Fruit fly (Drosophila melanogaster) whole organism, embryonic: Measurements from ENCODE around the gene Acat2.
A peak's percentile ranks its signal among the peaks of the same experiment; 100 is the strongest.

Source experiments
- Ada2b ChIP-seq: fragments of 200-800 bp; sonication (Bioruptor generic); IDR thresholded peaks from 2 replicates; pipeline ENCODE4 v1.3.6; 2022; ENCODE audit warnings: missing biosample characterization, missing genetic modification characterization
- BtbVII ChIP-seq: fragments of 200-800 bp; sonication (Bioruptor generic); optimal IDR thresholded peaks from 3 replicates; lab custom pipeline; 2017; ENCODE audit warnings: missing biosample characterization, mild to moderate bottlenecking, missing genetic modification characterization
- CG11247 ChIP-seq: fragments of 200-800 bp; sonication (Bioruptor generic); IDR thresholded peaks from 2 replicates; pipeline ENCODE4 v1.3.6; 2022; ENCODE audit warnings: missing biosample characterization, missing genetic modification characterization
- CG11723 ChIP-seq: fragments of 200-800 bp; sonication (Bioruptor generic); optimal IDR thresholded peaks from 2 replicates; lab custom pipeline; 2017; ENCODE audit warnings: missing biosample characterization, mild to moderate bottlenecking, missing genetic modification characterization
- CG12769 ChIP-seq: fragments of 200-800 bp; sonication (Bioruptor generic); optimal IDR thresholded peaks from 2 replicates; lab custom pipeline; 2019; ENCODE audit warnings: missing biosample characterization, mild to moderate bottlenecking, missing genetic modification characterization, moderate library complexity
- CG13123 ChIP-seq: fragments of 200-800 bp; sonication (Bioruptor generic); optimal IDR thresholded peaks from 2 replicates; lab custom pipeline; 2016; ENCODE audit warnings: missing biosample characterization, missing genetic modification characterization
- CG13894 ChIP-seq: fragments of 200-800 bp; sonication (Bioruptor generic); optimal IDR thresholded peaks from 3 replicates; lab custom pipeline; 2018; ENCODE audit warnings: missing biosample characterization, mild to moderate bottlenecking, missing genetic modification characterization, moderate library complexity
- CG1647 ChIP-seq: fragments of 200-800 bp; sonication (Bioruptor generic); optimal IDR thresholded peaks from 3 replicates; lab custom pipeline; 2016; ENCODE audit warnings: missing biosample characterization, missing genetic modification characterization
- CG2202 ChIP-seq: fragments of 200-800 bp; sonication (Bioruptor generic); optimal IDR thresholded peaks from 2 replicates; lab custom pipeline; 2018; ENCODE audit warnings: missing biosample characterization, mild to moderate bottlenecking, missing genetic modification characterization
- CG3163 ChIP-seq: fragments of 200-800 bp; sonication (Bioruptor generic); optimal IDR thresholded peaks from 3 replicates; lab custom pipeline; 2016; ENCODE audit warnings: missing biosample characterization, missing genetic modification characterization
- CG3838 ChIP-seq: fragments of 200-800 bp; sonication (Bioruptor generic); optimal IDR thresholded peaks from 3 replicates; lab custom pipeline; 2016; ENCODE audit warnings: missing biosample characterization, missing genetic modification characterization
- CG42726 ChIP-seq: fragments of 200-800 bp; sonication (Bioruptor generic); IDR thresholded peaks from 2 replicates; pipeline ENCODE4 v1.3.6; 2022; ENCODE audit warnings: missing biosample characterization, missing genetic modification characterization; ENCODE audit not compliant: partially characterized antibody
- CG4617 ChIP-seq: fragments of 200-800 bp; sonication (Bioruptor generic); optimal IDR thresholded peaks from 3 replicates; lab custom pipeline; 2016; ENCODE audit warnings: missing biosample characterization, missing genetic modification characterization, borderline replicate concordance
- CG4707 ChIP-seq: fragments of 200-800 bp; sonication (Bioruptor generic); optimal IDR thresholded peaks from 2 replicates; lab custom pipeline; 2018; ENCODE audit warnings: missing biosample characterization, mild to moderate bottlenecking, missing genetic modification characterization, moderate library complexity
- CG4730 ChIP-seq: fragments of 200-800 bp; sonication (Bioruptor generic); IDR thresholded peaks from 2 replicates; pipeline ENCODE4 v1.3.6; 2022; ENCODE audit warnings: missing biosample characterization, missing genetic modification characterization
- CG6654 ChIP-seq: fragments of 200-800 bp; sonication (Bioruptor generic); optimal IDR thresholded peaks from 2 replicates; lab custom pipeline; 2017; ENCODE audit warnings: missing biosample characterization, mild to moderate bottlenecking, missing genetic modification characterization
- CG8089 ChIP-seq: fragments of 200-800 bp; sonication (Bioruptor generic); optimal IDR thresholded peaks from 3 replicates; lab custom pipeline; 2016; ENCODE audit warnings: missing biosample characterization, missing genetic modification characterization
- CG8765 ChIP-seq: fragments of 200-800 bp; sonication (Bioruptor generic); IDR thresholded peaks from 2 replicates; pipeline ENCODE4 v1.3.6; 2022; ENCODE audit warnings: missing biosample characterization, missing genetic modification characterization
- CG9215 ChIP-seq: fragments of 200-800 bp; sonication (Bioruptor generic); IDR thresholded peaks from 2 replicates; pipeline ENCODE4 v1.3.6; 2022; ENCODE audit warnings: missing biosample characterization, missing genetic modification characterization
- CG9797 ChIP-seq: fragments of 200-800 bp; sonication (Bioruptor generic); optimal IDR thresholded peaks from 3 replicates; lab custom pipeline; 2018; ENCODE audit warnings: missing biosample characterization, mild to moderate bottlenecking, missing genetic modification characterization
- CG9817 ChIP-seq: fragments of 200-800 bp; sonication (Bioruptor generic); optimal IDR thresholded peaks from 2 replicates; lab custom pipeline; 2018; ENCODE audit warnings: missing biosample characterization, mild to moderate bottlenecking, missing genetic modification characterization, moderate library complexity
- Deaf1 ChIP-seq: fragments of 200-800 bp; optimal IDR thresholded peaks from 3 replicates; lab custom pipeline; 2019; ENCODE audit warnings: missing biosample characterization, mild to moderate bottlenecking, missing genetic modification characterization, moderate library complexity
- GATAe ChIP-seq: fragments of 200-800 bp; sonication (Bioruptor generic); conservative IDR thresholded peaks from 2 replicates; pipeline ENCODE4 v1.3.6; 2022; ENCODE audit warnings: missing biosample characterization, missing genetic modification characterization
- HLH4C ChIP-seq: fragments of 200-800 bp; sonication (Bioruptor generic); IDR thresholded peaks from 3 replicates; pipeline ENCODE4 v1.3.6; 2022; ENCODE audit warnings: missing biosample characterization, missing genetic modification characterization; ENCODE audit not compliant: partially characterized antibody
- HmgD ChIP-seq: fragments of 200-800 bp; sonication (Bioruptor generic); optimal IDR thresholded peaks from 3 replicates; lab custom pipeline; 2016; ENCODE audit warnings: missing biosample characterization, missing genetic modification characterization
- Max ChIP-seq: fragments of 200-800 bp; sonication (Bioruptor generic); optimal IDR thresholded peaks from 2 replicates; lab custom pipeline; 2016; ENCODE audit warnings: missing biosample characterization, mild to moderate bottlenecking, missing genetic modification characterization
- Med ChIP-seq: fragments of 200-800 bp; sonication (Bioruptor generic); peaks from one replicate; lab custom pipeline; 2016; ENCODE audit warnings: missing biosample characterization, missing genetic modification characterization, mild to moderate bottlenecking, inconsistent platforms, moderate library complexity
- Meics ChIP-seq: fragments of 200-800 bp; sonication (Bioruptor generic); optimal IDR thresholded peaks from 2 replicates; lab custom pipeline; 2017; ENCODE audit warnings: missing biosample characterization, mild to moderate bottlenecking, missing genetic modification characterization
- Neu2 ChIP-seq: fragments of 200-800 bp; sonication (Bioruptor generic); optimal IDR thresholded peaks from 3 replicates; lab custom pipeline; 2016; ENCODE audit warnings: missing biosample characterization, missing genetic modification characterization, borderline replicate concordance
- Xrp1 ChIP-seq: fragments of 200-800 bp; sonication (Bioruptor generic); IDR thresholded peaks from 2 replicates; pipeline ENCODE4 v1.3.6; 2022; ENCODE audit warnings: missing biosample characterization, missing genetic modification characterization
- aop ChIP-seq: fragments of 200-800 bp; sonication (Bioruptor generic); IDR thresholded peaks from 2 replicates; pipeline ENCODE4 v1.3.6; 2022; ENCODE audit warnings: missing biosample characterization, missing genetic modification characterization
- bbx ChIP-seq: fragments of 200-800 bp; sonication (Bioruptor generic); IDR thresholded peaks from 2 replicates; pipeline ENCODE4 v1.3.6; 2022; ENCODE audit warnings: missing biosample characterization, missing genetic modification characterization; ENCODE audit not compliant: partially characterized antibody
- br ChIP-seq: fragments of >200 bp; optimal IDR thresholded peaks from 2 replicates; lab custom pipeline; 2017
- caup ChIP-seq: fragments of 200-800 bp; sonication (Bioruptor generic); optimal IDR thresholded peaks from 3 replicates; lab custom pipeline; 2017; ENCODE audit warnings: missing biosample characterization, mild to moderate bottlenecking, missing genetic modification characterization, moderate library complexity; ENCODE audit not compliant: severe bottlenecking
- corto ChIP-seq: fragments of 200-800 bp; sonication (Bioruptor generic); optimal IDR thresholded peaks from 2 replicates; lab custom pipeline; 2016; ENCODE audit warnings: missing biosample characterization, mild to moderate bottlenecking, missing genetic modification characterization, moderate library complexity
- disco-r ChIP-seq: fragments of 200-800 bp; sonication (Bioruptor generic); optimal IDR thresholded peaks from 2 replicates; lab custom pipeline; 2016; ENCODE audit warnings: missing biosample characterization, missing genetic modification characterization
- emc ChIP-seq: fragments of 200-800 bp; sonication (Bioruptor generic); optimal IDR thresholded peaks from 2 replicates; lab custom pipeline; 2016; ENCODE audit warnings: missing biosample characterization, missing genetic modification characterization
- fd64A ChIP-seq: fragments of 200-800 bp; sonication (Bioruptor generic); optimal IDR thresholded peaks from 3 replicates; lab custom pipeline; 2018; ENCODE audit warnings: missing biosample characterization, mild to moderate bottlenecking, missing genetic modification characterization
- fd96Cb ChIP-seq: fragments of 200-800 bp; sonication (Bioruptor generic); optimal IDR thresholded peaks from 2 replicates; lab custom pipeline; 2018; ENCODE audit warnings: missing biosample characterization, mild to moderate bottlenecking, missing genetic modification characterization, moderate library complexity
- gfzf ChIP-seq: fragments of 200-800 bp; sonication (Bioruptor generic); optimal IDR thresholded peaks from 2 replicates; lab custom pipeline; 2016; ENCODE audit warnings: missing biosample characterization, mild to moderate bottlenecking, missing genetic modification characterization, moderate library complexity
- ham ChIP-seq: fragments of 200-800 bp; sonication (Bioruptor generic); IDR thresholded peaks from 2 replicates; pipeline ENCODE4 v1.3.6; 2022; ENCODE audit warnings: missing biosample characterization, missing genetic modification characterization
- pfk ChIP-seq: fragments of 200-800 bp; sonication (Bioruptor generic); optimal IDR thresholded peaks from 2 replicates; lab custom pipeline; 2018; ENCODE audit warnings: missing biosample characterization, mild to moderate bottlenecking, missing genetic modification characterization, moderate library complexity
- pzg ChIP-seq: fragments of 200-800 bp; sonication (Bioruptor generic); optimal IDR thresholded peaks from 3 replicates; lab custom pipeline; 2018; ENCODE audit warnings: missing biosample characterization, mild to moderate bottlenecking, missing genetic modification characterization, moderate library complexity
- row ChIP-seq: fragments of 200-800 bp; sonication (Bioruptor generic); IDR thresholded peaks from 3 replicates; pipeline ENCODE4 v1.3.6; 2022; ENCODE audit warnings: missing biosample characterization, missing genetic modification characterization
- sc ChIP-seq, 3 experiments: fragments of >200 bp in 2 of 3; fragments of 200-800 bp in 1 of 3; sonication (Bioruptor generic) in 1 of 3; optimal IDR thresholded peaks; 2 replicates in 2 of 3; 3 replicates in 1 of 3; lab custom pipeline; 2017; ENCODE audit warnings: mild to moderate bottlenecking in 1 of 3, missing biosample characterization in 1 of 3, missing genetic modification characterization in 1 of 3, missing genetic modification reagents in 1 of 3
- so ChIP-seq: fragments of 200-800 bp; sonication (Bioruptor generic); IDR thresholded peaks from 3 replicates; pipeline ENCODE4 v1.3.6; 2022; ENCODE audit warnings: missing biosample characterization, missing genetic modification characterization
- sqz ChIP-seq: fragments of 200-800 bp; sonication (Bioruptor generic); optimal IDR thresholded peaks from 3 replicates; lab custom pipeline; 2018; ENCODE audit warnings: missing biosample characterization, mild to moderate bottlenecking, missing genetic modification characterization
- twi ChIP-seq: fragments of 200-800 bp; optimal IDR thresholded peaks from 2 replicates; lab custom pipeline; 2019; ENCODE audit warnings: missing biosample characterization, mild to moderate bottlenecking, missing genetic modification characterization, moderate library complexity
- vfl ChIP-seq: fragments of 200-800 bp; sonication (Bioruptor generic); optimal IDR thresholded peaks from 2 replicates; lab custom pipeline; 2016; ENCODE audit warnings: missing biosample characterization, missing genetic modification characterization
- wor ChIP-seq: fragments of 200-800 bp; sonication (Bioruptor generic); IDR thresholded peaks from 2 replicates; pipeline ENCODE4 v1.3.6; 2022; ENCODE audit warnings: missing biosample characterization, missing genetic modification characterization

The Acat2 gene

dm6 chr3L:1275767-1276166, 27.0 kb upstream of the Acat2 start, which contains the start of gene CG32333 (continued):
- TF ChIP-seq CG11723 (GFP tag; lab: Kevin White, UChicago) (no peak), CG4730 (GFP tag; lab: Robert Waterston, UW) (no peak), CG9215 (GFP tag; lab: Robert Waterston, UW) (no peak), so (GFP tag; lab: Robert Waterston, UW) (no peak), Max (GFP tag; lab: Kevin White, UChicago) (no peak), CG3163 (GFP tag; lab: Kevin White, UChicago) (peak; percentile 71), BtbVII (GFP tag; lab: Kevin White, UChicago) (no peak), CG1647 (GFP tag; lab: Kevin White, UChicago) (no peak), CG8089 (GFP tag; lab: Kevin White, UChicago) (no peak), gfzf (GFP tag; lab: Kevin White, UChicago) (no peak), CG42726 (GFP tag; lab: Robert Waterston, UW) (peak; percentile 45; the same call in 1 of the 2 replicates), twi (tag; lab: Kevin White, UChicago) (no peak), ham (GFP tag; lab: Robert Waterston, UW) (no peak), Med (GFP tag; lab: Kevin White, UChicago) (peak; percentile 67), Meics (GFP tag; lab: Kevin White, UChicago) (no peak), CG2202 (tag; lab: Kevin White, UChicago) (no peak), GATAe (GFP tag; lab: Robert Waterston, UW) (no peak), CG6654 (no peak), CG3838 (GFP tag; lab: Kevin White, UChicago) (no peak), sqz (GFP tag; lab: Kevin White, UChicago) (no peak), Deaf1 (tag; lab: Kevin White, UChicago) (peak; percentile 91), sc (optimal IDR thresholded peaks at IDR 0.05; lab: Kevin White, UChicago) (no peak), sc (GFP tag; optimal IDR thresholded peaks at IDR 0.05; lab: Kevin White, UChicago) (no peak), disco-r (GFP tag; lab: Kevin White, UChicago) (no peak), bbx (GFP tag; lab: Robert Waterston, UW) (no peak), Neu2 (GFP tag; lab: Kevin White, UChicago) (no peak), CG12769 (peak; percentile 28), vfl (GFP tag; lab: Kevin White, UChicago) (no peak), CG9797 (no peak), CG13894 (tag; lab: Kevin White, UChicago) (peak; percentile 19), aop (GFP tag; lab: Robert Waterston, UW) (no peak), CG4617 (GFP tag; lab: Kevin White, UChicago) (no peak), Ada2b (no peak), Xrp1 (GFP tag; lab: Robert Waterston, UW) (no peak), corto (GFP tag; lab: Kevin White, UChicago) (no peak), CG11247 (GFP tag; lab: Robert Waterston, UW) (no peak), fd64A (GFP tag; lab: Kevin White, UChicago) (no peak), HLH4C (GFP tag; lab: Robert Waterston, UW) (0 out of 3 replicates have a peak, but pooled peaks have one; percentile 15), row (no peak), CG8765 (GFP tag; lab: Robert Waterston, UW) (no peak), pfk (GFP tag; lab: Kevin White, UChicago) (no peak)

- no peak for TF ChIP-seq HmgD
- TF ChIP-seq fd96Cb (tag; lab: Kevin White, UChicago): no peak
- TF ChIP-seq CG4707: no peak
- TF ChIP-seq CG13123 (GFP tag; lab: Kevin White, UChicago): no peak
- TF ChIP-seq wor (GFP tag; lab: Robert Waterston, UW): no peak
- no peak for TF ChIP-seq CG9817 (tag; lab: Kevin White, UChicago)
- no peak for TF ChIP-seq caup (GFP tag; lab: Kevin White, UChicago)
- TF ChIP-seq br (lab: Kevin White, UChicago): no peak
- TF ChIP-seq pzg: no peak
- TF ChIP-seq emc (GFP tag; lab: Kevin White, UChicago): no peak
Measured at dm6 chr3L:1277937-1278336, 24.8 kb upstream of the Acat2 start.
